Worm (Caenorhabditis elegans) whole organism, L1 larva: Measurements from ENCODE around the gene F56C3.7.

ENCODE experiments used
- C16A3.4 ChIP-seq: fragments of 150-350 bp; optimal IDR thresholded peaks from 2 replicates; lab custom pipeline; 2014; ENCODE audit warnings: missing biosample characterization, missing genetic modification characterization
- C34B4.2 ChIP-seq: sonication (generic microtip); optimal IDR thresholded peaks from 2 replicates; lab custom pipeline; 2017; ENCODE audit warnings: mild to moderate bottlenecking, missing genetic modification characterization, missing compliant biosample characterization
- Y116A8C.19 ChIP-seq: sonication (generic microtip); optimal IDR thresholded peaks from 2 replicates; lab custom pipeline; 2016; ENCODE audit warnings: missing compliant biosample characterization, missing genetic modification characterization, borderline replicate concordance
- aha-1 ChIP-seq: fragments of 150-350 bp; optimal IDR thresholded peaks from 2 replicates; lab custom pipeline; 2014; ENCODE audit warnings: missing biosample characterization, missing genetic modification characterization
- ceh-63 ChIP-seq: fragments of 200-800 bp; sonication (Bioruptor generic); optimal IDR thresholded peaks from 2 replicates; lab custom pipeline; 2018; ENCODE audit warnings: mild to moderate bottlenecking, missing genetic modification characterization, missing compliant biosample characterization
- ceh-88 ChIP-seq: fragments of 200-800 bp; sonication (Bioruptor generic); IDR thresholded peaks from 2 replicates; pipeline ENCODE4 v1.3.6; 2022; ENCODE audit warnings: missing genetic modification characterization, missing compliant biosample characterization
- ces-1 ChIP-seq: fragments of 150-350 bp; optimal IDR thresholded peaks from 2 replicates; lab custom pipeline; 2014; ENCODE audit warnings: missing biosample characterization, missing genetic modification reagents, missing genetic modification characterization
- efl-3 ChIP-seq: fragments of 200-800 bp; sonication (Bioruptor generic); optimal IDR thresholded peaks from 2 replicates; lab custom pipeline; 2018; ENCODE audit warnings: mild to moderate bottlenecking, missing genetic modification characterization, missing compliant biosample characterization
- egl-27 ChIP-seq, 2 experiments: fragments of 150-350 bp in 1 of 2; sonication (generic microtip); optimal IDR thresholded peaks; 3 replicates each; lab custom pipeline; 2017 to 2018; ENCODE audit warnings: missing biosample characterization in 2 of 2, missing genetic modification characterization in 2 of 2, missing genetic modification reagents in 2 of 2
- elt-2 ChIP-seq: sonication (generic microtip); optimal IDR thresholded peaks from 2 replicates; lab custom pipeline; 2016; ENCODE audit warnings: missing genetic modification characterization, mild to moderate bottlenecking, inconsistent platforms, missing compliant biosample characterization, missing genetic modification reagents
- ets-5 ChIP-seq: fragments of 200-800 bp; sonication (Bioruptor generic); IDR thresholded peaks from 2 replicates; pipeline ENCODE4 v1.3.6; 2022; ENCODE audit warnings: missing genetic modification characterization, missing compliant biosample characterization
- fkh-10 ChIP-seq: sonication (generic microtip); optimal IDR thresholded peaks from 2 replicates; lab custom pipeline; 2017; ENCODE audit warnings: missing biosample characterization, missing genetic modification reagents, missing genetic modification characterization
- hlh-17 ChIP-seq: fragments of 200-800 bp; sonication (Bioruptor generic); optimal IDR thresholded peaks from 2 replicates; lab custom pipeline; 2018; ENCODE audit warnings: missing genetic modification characterization, mild to moderate bottlenecking, missing compliant biosample characterization, moderate library complexity, borderline replicate concordance
- hpl-2 ChIP-seq: fragments of 150-350 bp; optimal IDR thresholded peaks from 2 replicates; lab custom pipeline; 2014; ENCODE audit warnings: missing biosample characterization, missing genetic modification reagents, missing genetic modification characterization
- irx-1 ChIP-seq: sonication (generic microtip); optimal IDR thresholded peaks from 2 replicates; lab custom pipeline; 2016; ENCODE audit warnings: missing genetic modification characterization, missing compliant biosample characterization
- isw-1 ChIP-seq: fragments of 200-800 bp; sonication (Bioruptor generic); IDR thresholded peaks from 2 replicates; pipeline ENCODE4 v1.3.6; 2022; ENCODE audit warnings: missing genetic modification characterization, missing compliant biosample characterization
- lin-14 ChIP-seq: fragments of 200-800 bp; sonication (Bioruptor generic); optimal IDR thresholded peaks from 2 replicates; lab custom pipeline; 2018; ENCODE audit warnings: mild to moderate bottlenecking, missing genetic modification characterization, moderate library complexity, missing compliant biosample characterization
- lin-15B ChIP-seq: fragments of 150-350 bp; sonication (generic microtip); optimal IDR thresholded peaks from 3 replicates; lab custom pipeline; 2014; ENCODE audit warnings: missing biosample characterization, missing genetic modification characterization
- lin-39 ChIP-seq: fragments of 150-350 bp; optimal IDR thresholded peaks from 2 replicates; lab custom pipeline; 2014; ENCODE audit warnings: missing biosample characterization, missing genetic modification reagents, missing genetic modification characterization
- mab-9 ChIP-seq: fragments of 200-800 bp; sonication (Bioruptor generic); IDR thresholded peaks from 2 replicates; pipeline ENCODE4 v1.3.6; 2022; ENCODE audit warnings: missing genetic modification reagents, missing genetic modification characterization, missing compliant biosample characterization
- mep-1 ChIP-seq: fragments of 150-350 bp; optimal IDR thresholded peaks from 2 replicates; lab custom pipeline; 2014; ENCODE audit warnings: missing biosample characterization, missing genetic modification characterization
- nhr-11 ChIP-seq: fragments of 150-350 bp; optimal IDR thresholded peaks from 2 replicates; lab custom pipeline; 2014; ENCODE audit warnings: missing biosample characterization, missing genetic modification characterization
- nhr-12 ChIP-seq: sonication (generic microtip); optimal IDR thresholded peaks from 2 replicates; lab custom pipeline; 2017; ENCODE audit warnings: missing biosample characterization, missing genetic modification characterization
- nhr-47 ChIP-seq: sonication (generic microtip); optimal IDR thresholded peaks from 2 replicates; lab custom pipeline; 2016; ENCODE audit warnings: mild to moderate bottlenecking, missing genetic modification characterization, moderate library complexity, missing compliant biosample characterization
- nhr-84 ChIP-seq: sonication (generic microtip); optimal IDR thresholded peaks from 2 replicates; lab custom pipeline; 2017; ENCODE audit warnings: missing biosample characterization, missing genetic modification characterization
- nhr-90 ChIP-seq: sonication (generic microtip); optimal IDR thresholded peaks from 2 replicates; lab custom pipeline; 2016; ENCODE audit warnings: mild to moderate bottlenecking, missing genetic modification characterization, missing compliant biosample characterization; ENCODE audit not compliant: poor library complexity
- pag-3 ChIP-seq: sonication (generic microtip); optimal IDR thresholded peaks from 2 replicates; lab custom pipeline; 2017; ENCODE audit warnings: missing genetic modification characterization, mild to moderate bottlenecking, missing compliant biosample characterization, antibody characterized with exemption, borderline replicate concordance; ENCODE audit not compliant: insufficient read depth
- pax-3 ChIP-seq: fragments of 200-800 bp; sonication (Bioruptor generic); optimal IDR thresholded peaks from 2 replicates; lab custom pipeline; 2018; ENCODE audit warnings: mild to moderate bottlenecking, missing genetic modification characterization, moderate library complexity, missing compliant biosample characterization
- rnt-1 ChIP-seq: sonication (generic microtip); optimal IDR thresholded peaks from 2 replicates; lab custom pipeline; 2016; ENCODE audit warnings: mild to moderate bottlenecking, missing genetic modification characterization, moderate library complexity, missing compliant biosample characterization
- skn-1 ChIP-seq: fragments of 150-350 bp; optimal IDR thresholded peaks from 2 replicates; lab custom pipeline; 2014; ENCODE audit warnings: missing biosample characterization, missing genetic modification characterization
- sup-37 ChIP-seq: fragments of 200-800 bp; sonication (Bioruptor generic); optimal IDR thresholded peaks from 2 replicates; lab custom pipeline; 2018; ENCODE audit warnings: mild to moderate bottlenecking, missing genetic modification characterization, missing compliant biosample characterization
- swsn-7 ChIP-seq: sonication (generic microtip); optimal IDR thresholded peaks from 2 replicates; lab custom pipeline; 2016; ENCODE audit warnings: missing genetic modification characterization, missing compliant biosample characterization
- unc-130 ChIP-seq: fragments of 150-350 bp; optimal IDR thresholded peaks from 2 replicates; lab custom pipeline; 2017; ENCODE audit warnings: missing biosample characterization, missing genetic modification characterization, inconsistent platforms
- unc-30 ChIP-seq: sonication (generic microtip); optimal IDR thresholded peaks from 2 replicates; lab custom pipeline; 2017; ENCODE audit warnings: missing biosample characterization, missing genetic modification characterization
- unc-62 ChIP-seq: fragments of 150-350 bp; optimal IDR thresholded peaks from 2 replicates; lab custom pipeline; 2014; ENCODE audit warnings: missing biosample characterization, missing genetic modification reagents, missing genetic modification characterization
- unc-98 ChIP-seq: fragments of 200-800 bp; sonication (Bioruptor generic); IDR thresholded peaks from 2 replicates; pipeline ENCODE4 v1.3.6; 2022; ENCODE audit warnings: missing genetic modification characterization, missing compliant biosample characterization
- vab-15 ChIP-seq: sonication (generic microtip); optimal IDR thresholded peaks from 2 replicates; lab custom pipeline; 2017; ENCODE audit warnings: missing genotype, mild to moderate bottlenecking, missing genetic modification characterization, missing compliant biosample characterization
- zip-4 ChIP-seq: fragments of 200-800 bp; sonication (Bioruptor generic); optimal IDR thresholded peaks from 2 replicates; lab custom pipeline; 2018; ENCODE audit warnings: mild to moderate bottlenecking, missing genetic modification characterization, moderate library complexity, missing compliant biosample characterization

The F56C3.7 gene

ce11 chrX:1379391-1379790 is 8.8 kb upstream of the F56C3.7 start (continued):
- peak; percentile 33 for TF ChIP-seq swsn-7
- no peak for TF ChIP-seq pax-3 (tag; lab: Kevin White, UChicago)
- TF ChIP-seq nhr-84 (tag; lab: Kevin White, UChicago), result no peak
- no peak for TF ChIP-seq unc-30 (tag; lab: Kevin White, UChicago)
- no peak for TF ChIP-seq nhr-11
- no peak for TF ChIP-seq egl-27 (tag; optimal IDR thresholded peaks at IDR 0.05; lab: Kevin White, UChicago)
- TF ChIP-seq zip-4, result no peak
- TF ChIP-seq irx-1 (tag; lab: Kevin White, UChicago), result peak; percentile 44
- no peak for TF ChIP-seq lin-39
- no peak for TF ChIP-seq nhr-12 (tag; lab: Kevin White, UChicago)
- peak; percentile 81 for TF ChIP-seq skn-1 (tag; lab: Kevin White, UChicago)

ce11 chrX:1375071-1375470 is 4.5 kb upstream of the F56C3.7 start:
- TF ChIP-seq mab-9 (GFP tag; lab: Robert Waterston, UW) (0 out of 2 replicates have a peak, but pooled peaks have one; percentile 14), unc-98 (GFP tag; lab: Robert Waterston, UW) (0 out of 2 replicates have a peak, but pooled peaks have one; percentile 45)
- TF ChIP-seq, all 84 proteins: peak for 2; not testable (repeated sequence) for 82

ce11 chrX:1372464-1372863 is 1.9 kb upstream of the F56C3.7 start:
- TF ChIP-seq C16A3.4 (tag; lab: Kevin White, UChicago), result no peak
- TF ChIP-seq efl-3 (GFP tag; lab: Kevin White, UChicago), result no peak
- TF ChIP-seq mep-1 (tag; lab: Kevin White, UChicago), result no peak
- no peak for TF ChIP-seq unc-62 (GFP tag; lab: Kevin White, UChicago)
- no peak for TF ChIP-seq ceh-63 (GFP tag; lab: Kevin White, UChicago)
- no peak for TF ChIP-seq unc-98 (GFP tag; lab: Robert Waterston, UW)
- no peak for TF ChIP-seq elt-2 (tag; lab: Kevin White, UChicago)
- TF ChIP-seq C34B4.2 (tag; lab: Kevin White, UChicago), result no peak
- TF ChIP-seq nhr-90 (tag; lab: Kevin White, UChicago), result no peak
- TF ChIP-seq lin-15B (tag; lab: Kevin White, UChicago), result no peak
- TF ChIP-seq pag-3, result no peak
- TF ChIP-seq lin-39, result no peak
- TF ChIP-seq isw-1 (GFP tag; lab: Robert Waterston, UW), result no peak
- TF ChIP-seq sup-37, result no peak
- no peak for TF ChIP-seq vab-15
- no peak for TF ChIP-seq hlh-17
- TF ChIP-seq ceh-88 (GFP tag; lab: Robert Waterston, UW), result no peak
- TF ChIP-seq mab-9 (GFP tag; lab: Robert Waterston, UW), result no peak
- TF ChIP-seq ces-1 (GFP tag; lab: Kevin White, UChicago), result no peak
- TF ChIP-seq hpl-2, result no peak

ce11 chrX:1371688-1372087 is 1.1 kb upstream of the F56C3.7 start, which contains the start of gene fbxa-190:
TSS of gene fbxa-190 (plus strand) at chrX:1372012.
- TF ChIP-seq aha-1 (tag; lab: Kevin White, UChicago) (no peak), elt-2 (tag; lab: Kevin White, UChicago) (peak; percentile 32)

DNA sequence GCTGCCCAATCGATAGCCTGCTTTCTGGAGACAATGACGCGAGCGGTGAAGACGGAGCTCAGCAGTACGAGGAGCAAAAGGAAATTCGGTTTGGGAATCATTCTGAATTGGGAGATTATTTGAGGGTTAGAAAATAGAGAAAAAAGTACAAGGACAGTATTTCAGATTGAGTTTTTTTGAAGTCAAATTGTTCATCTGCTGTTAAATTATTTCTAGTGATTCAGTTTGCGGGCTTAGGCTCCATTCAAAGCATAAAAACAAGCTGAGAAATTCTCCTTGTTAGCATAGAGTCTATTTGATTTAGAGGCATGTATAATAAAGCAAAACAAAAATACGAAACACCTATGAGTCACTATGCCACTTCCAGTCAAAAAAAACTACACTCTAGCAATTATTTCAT is 3.2 kb downstream of the F56C3.7 start, which contains the start of gene dgn-2:
Gene dgn-2, minus strand, starts transcription at position 101 of the 400 bp plus-strand sequence.
- TF ChIP-seq nhr-47 (no peak), vab-15 (no peak), Y116A8C.19 (no peak), fkh-10 (GFP tag; lab: Kevin White, UChicago) (no peak), zip-4 (no peak), lin-39 (no peak), rnt-1 (tag; lab: Kevin White, UChicago) (no peak), nhr-12 (tag; lab: Kevin White, UChicago) (no peak), lin-14 (no peak), unc-130 (tag; lab: Kevin White, UChicago) (no peak), pag-3 (no peak), ets-5 (no peak), egl-27 (tag; optimal IDR thresholded peaks at IDR 0.05; lab: Kevin White, UChicago) (no peak), unc-62 (GFP tag; lab: Kevin White, UChicago) (no peak)
